Worm (Caenorhabditis elegans) whole organism, mixed stage, embryonic: ENCODE results near the gene dmsr-11.

Source experiments
- blmp-1 ChIP-seq: fragments of 150-350 bp; optimal IDR thresholded peaks from 2 replicates; lab custom pipeline; 2014; ENCODE audit warnings: missing biosample characterization, missing genetic modification characterization
- ceh-39 ChIP-seq: fragments of 150-350 bp; optimal IDR thresholded peaks from 2 replicates; lab custom pipeline; 2014; ENCODE audit warnings: missing biosample characterization, missing genetic modification characterization
- ceh-43 ChIP-seq: fragments of 200-800 bp; sonication (Bioruptor generic); optimal IDR thresholded peaks from 2 replicates; lab custom pipeline; 2018; ENCODE audit warnings: mild to moderate bottlenecking, missing genetic modification characterization, moderate library complexity, missing compliant biosample characterization
- ceh-83 ChIP-seq: fragments of 200-800 bp; sonication (Bioruptor generic); optimal IDR thresholded peaks from 2 replicates; lab custom pipeline; 2018; ENCODE audit warnings: mild to moderate bottlenecking, missing genetic modification characterization, missing compliant biosample characterization
- ces-1 ChIP-seq: fragments of 150-350 bp; optimal IDR thresholded peaks from 2 replicates; lab custom pipeline; 2014; ENCODE audit warnings: missing biosample characterization, missing genetic modification reagents, missing genetic modification characterization
- elt-1 ChIP-seq: sonication (generic microtip); optimal IDR thresholded peaks from 2 replicates; lab custom pipeline; 2017; ENCODE audit warnings: missing genetic modification characterization, mild to moderate bottlenecking, missing compliant biosample characterization, antibody characterized with exemption, moderate library complexity, borderline replicate concordance; ENCODE audit not compliant: insufficient read depth
- elt-3 ChIP-seq: fragments of 150-350 bp; optimal IDR thresholded peaks from 2 replicates; lab custom pipeline; 2014; ENCODE audit warnings: missing biosample characterization, missing genetic modification characterization
- lsy-2 ChIP-seq: fragments of 150-350 bp; optimal IDR thresholded peaks from 2 replicates; lab custom pipeline; 2014; ENCODE audit warnings: missing biosample characterization, missing genetic modification characterization
- mep-1 ChIP-seq: fragments of 150-350 bp; optimal IDR thresholded peaks from 2 replicates; lab custom pipeline; 2017; ENCODE audit warnings: missing biosample characterization, missing genetic modification reagents, missing genetic modification characterization, inconsistent platforms
- mls-2 ChIP-seq: sonication (generic microtip); optimal IDR thresholded peaks from 2 replicates; lab custom pipeline; 2016; ENCODE audit warnings: mild to moderate bottlenecking, missing genetic modification characterization, moderate library complexity, missing compliant biosample characterization
- nhr-12 ChIP-seq: fragments of 150-350 bp; optimal IDR thresholded peaks from 2 replicates; lab custom pipeline; 2014; ENCODE audit warnings: missing biosample characterization, missing genetic modification characterization
- sptf-1 ChIP-seq: sonication (generic microtip); optimal IDR thresholded peaks from 2 replicates; lab custom pipeline; 2017; ENCODE audit warnings: mild to moderate bottlenecking, missing genetic modification characterization, moderate library complexity, missing compliant biosample characterization
- unc-62 ChIP-seq: fragments of 150-350 bp; optimal IDR thresholded peaks from 2 replicates; lab custom pipeline; 2014; ENCODE audit warnings: missing biosample characterization, missing genetic modification reagents, missing genetic modification characterization
- ztf-11 ChIP-seq: fragments of 150-350 bp; optimal IDR thresholded peaks from 2 replicates; lab custom pipeline; 2014; ENCODE audit warnings: missing biosample characterization, missing genetic modification characterization

- TF ChIP-seq mep-1, result no peak
- no peak for TF ChIP-seq ces-1 (GFP tag; lab: Kevin White, UChicago)
- TF ChIP-seq ceh-83 (GFP tag; lab: Kevin White, UChicago), result no peak
- no peak for TF ChIP-seq unc-62 (GFP tag; lab: Kevin White, UChicago)
- no peak for TF ChIP-seq elt-1 (tag; lab: Kevin White, UChicago)
- TF ChIP-seq lsy-2 (tag; lab: Kevin White, UChicago), result no peak
- no peak for TF ChIP-seq nhr-12
- TF ChIP-seq elt-3 (tag; lab: Kevin White, UChicago), result no peak
- TF ChIP-seq ztf-11 (tag; lab: Kevin White, UChicago), result no peak
- no peak for TF ChIP-seq sptf-1 (tag; lab: Kevin White, UChicago)
- no peak for TF ChIP-seq ceh-39
- no peak for TF ChIP-seq mls-2 (tag; lab: Kevin White, UChicago)
- no peak for TF ChIP-seq blmp-1 (tag; lab: Kevin White, UChicago)
- no peak for TF ChIP-seq ceh-43
Measured at ce11 chrV:6828786-6829185, 24.9 kb upstream of the dmsr-11 start, which contains the start of gene dmsr-15.
